Worm (Caenorhabditis elegans): ENCODE data around the gene srj-14.

ce11 chrV:7402355-7402754 is 32.8 kb downstream of the srj-14 start, which contains the start of gene srj-13:
- TF ChIP-seq snpc-4 (GFP tag; optimal IDR thresholded peaks at IDR 0.05) (no peak), snpc-4 (tag; optimal IDR thresholded peaks at IDR 0.05) (no peak), let-607 (tag; optimal IDR thresholded peaks at IDR 0.05) (no peak)

Measured in whole organism, young adult.